Fruit fly (Drosophila melanogaster) whole organism, pupa: ENCODE measurements around the gene ebo.

Experiments used
- CG34367 ChIP-seq: fragments of 200-800 bp; sonication (Bioruptor generic); optimal IDR thresholded peaks from 2 replicates; lab custom pipeline; 2018; ENCODE audit warnings: missing biosample characterization, mild to moderate bottlenecking, missing genetic modification characterization
- CG8159 ChIP-seq: fragments of 200-800 bp; sonication (Bioruptor generic); optimal IDR thresholded peaks from 3 replicates; lab custom pipeline; 2018; ENCODE audit warnings: missing biosample characterization, mild to moderate bottlenecking, missing genetic modification characterization, moderate library complexity
- EcR ChIP-seq: fragments of 200-800 bp; sonication (Bioruptor generic); optimal IDR thresholded peaks from 3 replicates; lab custom pipeline; 2019; ENCODE audit warnings: missing biosample characterization, missing genetic modification characterization, mild to moderate bottlenecking, moderate library complexity, missing genetic modification reagents
- Pif1A ChIP-seq: fragments of 200-800 bp; sonication (Bioruptor generic); optimal IDR thresholded peaks from 3 replicates; lab custom pipeline; 2016; ENCODE audit warnings: missing biosample characterization, missing genetic modification characterization

- no peak for TF ChIP-seq CG34367 (tag; lab: Kevin White, UChicago)
- TF ChIP-seq CG8159 (tag; lab: Kevin White, UChicago), result no peak
- no peak for TF ChIP-seq Pif1A
- TF ChIP-seq EcR (GFP tag; lab: Kevin White, UChicago), result no peak
Observed at dm6 chrX:494191-494554, 17.8 kb upstream of the ebo start.
